Worm (Caenorhabditis elegans): ENCODE data around the gene Y75B8A.23.

Y75B8A.23 gene

DNA sequence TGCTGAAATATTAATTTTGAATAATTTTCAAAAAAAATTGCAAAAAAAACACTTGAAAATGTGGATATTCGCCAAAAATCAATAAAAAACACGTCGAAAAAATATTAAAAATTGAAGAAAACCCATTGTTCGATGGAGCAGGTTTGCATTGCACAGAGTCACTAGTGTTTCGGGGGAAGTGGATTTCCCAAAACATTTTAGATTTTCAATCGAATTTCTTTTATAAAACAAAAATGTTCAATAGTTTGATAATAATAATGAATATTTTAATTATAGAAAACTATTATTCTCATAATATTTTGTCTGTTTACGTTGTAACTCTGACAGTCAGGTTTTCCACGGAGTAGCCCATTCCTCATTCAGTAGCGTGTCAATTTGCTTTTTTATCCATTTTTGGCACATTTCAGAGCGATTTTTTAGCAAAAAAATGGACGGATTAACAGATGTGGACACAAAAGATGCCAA, 31.8 kb upstream of the Y75B8A.23 start, which contains the start of the genes gex-4 and gphr-1 (continued):
- TF ChIP-seq nhr-237 (tag; optimal IDR thresholded peaks at IDR 0.05), result no peak
- no peak for TF ChIP-seq lin-39 (tag; optimal IDR thresholded peaks at IDR 0.05)
- TF ChIP-seq fos-1 (tag; optimal IDR thresholded peaks at IDR 0.05), result peak; percentile 41
- TF ChIP-seq dmd-4 (tag; optimal IDR thresholded peaks at IDR 0.05), result no peak
- TF ChIP-seq sma-9 (GFP tag; optimal IDR thresholded peaks at IDR 0.05), result no peak
- no peak for TF ChIP-seq sma-9 (tag; optimal IDR thresholded peaks at IDR 0.05)
- no peak for TF ChIP-seq zag-1 (tag; optimal IDR thresholded peaks at IDR 0.05)
- peak in 1 of 2 experiments; percentile 76 for TF ChIP-seq lsy-2 (tag; optimal IDR thresholded peaks at IDR 0.05)
- TF ChIP-seq ztf-1 (GFP tag; conservative IDR thresholded peaks at IDR 0.05), result no peak
- TF ChIP-seq unc-62 (GFP tag; optimal IDR thresholded peaks at IDR 0.05), result no peak
- TF ChIP-seq egl-27 (tag; optimal IDR thresholded peaks at IDR 0.05), result no peak
- TF ChIP-seq nhr-10 (tag; optimal IDR thresholded peaks at IDR 0.05), result no peak
- peak; percentile 67 for TF ChIP-seq C34F6.9 (tag; optimal IDR thresholded peaks at IDR 0.05)
- TF ChIP-seq nhr-25 (tag; optimal IDR thresholded peaks at IDR 0.05), result peak; percentile 5
- no peak for TF ChIP-seq nhr-77 (tag; optimal IDR thresholded peaks at IDR 0.05)

DNA sequence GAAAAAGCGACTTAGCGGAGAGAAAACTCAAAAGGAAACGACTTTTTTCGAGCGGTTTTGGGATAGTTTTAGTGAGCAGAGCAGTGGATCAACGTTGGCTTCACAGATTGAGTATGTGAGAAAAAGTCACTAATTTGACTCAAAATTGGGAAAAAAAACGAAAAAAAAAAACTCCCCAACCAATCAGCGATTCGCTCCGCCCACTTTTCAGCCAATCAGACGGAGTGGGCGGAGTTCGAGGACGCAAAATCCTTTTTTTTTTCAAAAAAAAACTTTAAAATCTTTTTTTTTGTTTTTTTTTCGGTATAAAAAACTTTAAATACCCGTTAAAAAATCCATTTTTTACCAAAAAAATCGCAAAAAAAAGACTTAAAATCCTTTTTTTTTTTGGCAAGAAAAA, 29.6 kb upstream of the Y75B8A.23 start:
- TF ChIP-seq ztf-1 (GFP tag; conservative IDR thresholded peaks at IDR 0.05), result no peak
- TF ChIP-seq nhr-129 (tag; optimal IDR thresholded peaks at IDR 0.05), result no peak
- no peak for TF ChIP-seq ama-1 (optimal IDR thresholded peaks at IDR 0.05)
- TF ChIP-seq peb-1 (tag; optimal IDR thresholded peaks at IDR 0.05), result no peak
- TF ChIP-seq R02D3.7 (tag; optimal IDR thresholded peaks at IDR 0.05), result no peak
- TF ChIP-seq unc-39 (tag; optimal IDR thresholded peaks at IDR 0.05), result no peak
- no peak for TF ChIP-seq lin-39 (tag; optimal IDR thresholded peaks at IDR 0.05)
- no peak for TF ChIP-seq nhr-23 (tag; optimal IDR thresholded peaks at IDR 0.05)
- no peak for TF ChIP-seq aly-2 (tag; optimal IDR thresholded peaks at IDR 0.05)
- TF ChIP-seq nhr-11 (tag; optimal IDR thresholded peaks at IDR 0.05), result no peak

DNA sequence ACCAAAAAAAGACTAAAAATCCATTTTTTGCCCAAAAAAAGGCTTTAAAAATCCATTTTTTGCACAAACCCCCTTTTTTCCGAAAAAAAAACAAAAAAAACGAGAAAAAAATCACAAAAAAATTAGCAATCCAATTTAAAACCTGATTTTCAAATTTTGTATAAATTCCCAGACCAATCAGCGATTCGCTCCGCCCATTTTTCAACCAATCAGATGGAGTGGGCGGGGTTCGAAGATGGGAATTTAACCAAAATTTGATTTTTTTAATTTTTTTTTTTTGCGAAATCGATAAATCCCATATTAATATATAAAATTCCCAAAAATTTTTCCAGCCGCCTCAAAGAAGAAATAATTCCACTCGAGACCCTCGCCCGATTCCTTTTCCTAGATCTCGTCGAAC, 29.0 kb upstream of the Y75B8A.23 start:
- no peak for TF ChIP-seq lin-39 (tag; optimal IDR thresholded peaks at IDR 0.05)
- TF ChIP-seq nhr-6 (tag; optimal IDR thresholded peaks at IDR 0.05), result no peak
- TF ChIP-seq lin-11 (tag; optimal IDR thresholded peaks at IDR 0.05), result no peak
- no peak for TF ChIP-seq fos-1 (tag; optimal IDR thresholded peaks at IDR 0.05)
- TF ChIP-seq sma-9 (GFP tag; optimal IDR thresholded peaks at IDR 0.05), result no peak
- no peak for TF ChIP-seq sma-9 (tag; optimal IDR thresholded peaks at IDR 0.05)
- no peak for TF ChIP-seq Y55F3AM.14 (GFP tag; optimal IDR thresholded peaks at IDR 0.05)
- TF ChIP-seq peb-1 (tag; optimal IDR thresholded peaks at IDR 0.05), result no peak
- no peak for TF ChIP-seq nhr-12 (tag; optimal IDR thresholded peaks at IDR 0.05)
- no peak for TF ChIP-seq F13H6.1 (tag; optimal IDR thresholded peaks at IDR 0.05)
- TF ChIP-seq unc-39 (tag; optimal IDR thresholded peaks at IDR 0.05), result no peak
- no peak for TF ChIP-seq R02D3.7 (tag; optimal IDR thresholded peaks at IDR 0.05)

DNA sequence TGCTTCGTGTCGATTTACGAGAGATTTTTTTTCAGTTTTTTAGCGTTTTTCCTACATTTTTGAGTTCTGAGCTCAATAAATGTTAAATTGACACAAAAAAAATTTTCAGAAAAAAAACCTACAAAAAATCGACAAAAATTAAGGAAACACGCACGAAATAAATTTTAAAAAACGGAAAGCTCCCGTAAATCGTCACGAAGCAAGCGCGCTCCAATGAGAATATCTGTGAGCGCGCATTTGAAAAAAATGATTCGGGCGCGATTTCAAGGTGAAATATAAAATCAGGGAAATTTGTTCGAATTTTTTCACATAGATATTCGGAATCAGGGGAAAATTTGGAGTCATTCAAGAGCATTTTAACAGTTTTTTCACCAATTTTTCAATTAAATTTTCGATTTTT, 27.3 kb upstream of the Y75B8A.23 start:
- no peak for TF ChIP-seq sem-4 (tag; optimal IDR thresholded peaks at IDR 0.05)
- no peak for TF ChIP-seq nhr-12 (tag; optimal IDR thresholded peaks at IDR 0.05)
- TF ChIP-seq peb-1 (tag; optimal IDR thresholded peaks at IDR 0.05), result no peak
- no peak for TF ChIP-seq mbf-1 (tag; optimal IDR thresholded peaks at IDR 0.05)
- no peak for TF ChIP-seq nhr-6 (tag; optimal IDR thresholded peaks at IDR 0.05)
- no peak for TF ChIP-seq ama-1 (optimal IDR thresholded peaks at IDR 0.05)
- no peak for TF ChIP-seq egl-27 (tag; optimal IDR thresholded peaks at IDR 0.05)
- TF ChIP-seq unc-55 (GFP tag; optimal IDR thresholded peaks at IDR 0.05), result no peak
- no peak for TF ChIP-seq nhr-11 (tag; optimal IDR thresholded peaks at IDR 0.05)
- TF ChIP-seq lin-13 (GFP tag; optimal IDR thresholded peaks at IDR 0.05), result no peak
- TF ChIP-seq C34F6.9 (tag; optimal IDR thresholded peaks at IDR 0.05), result no peak
- no peak for TF ChIP-seq dmd-4 (tag; optimal IDR thresholded peaks at IDR 0.05)
- no peak for TF ChIP-seq nhr-25 (tag; optimal IDR thresholded peaks at IDR 0.05)

DNA sequence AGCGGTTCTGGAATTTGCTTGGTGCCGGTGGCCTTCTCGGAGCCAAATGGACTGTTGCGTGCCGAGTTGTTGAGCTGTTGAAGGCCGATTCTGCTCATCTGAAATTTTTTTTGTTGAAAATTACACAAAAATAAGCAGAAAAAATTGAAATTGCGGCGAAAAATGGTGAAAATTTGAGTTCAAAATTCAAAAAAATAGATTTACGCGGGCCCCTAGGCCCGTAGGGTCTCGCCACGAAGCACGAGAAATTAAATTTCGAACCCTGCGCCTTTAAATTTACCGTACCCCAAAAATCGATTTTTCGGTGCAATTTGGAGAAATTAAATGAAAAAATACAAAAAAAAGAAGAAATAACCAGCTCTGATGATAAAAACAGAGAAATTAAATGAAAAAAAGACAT, 25.2 kb upstream of the Y75B8A.23 start, which contains the start of gene gmn-1:
Gene gmn-1, minus strand, starts transcription at position 98 of the 400 bp plus-strand sequence.
- TF ChIP-seq unc-62 (GFP tag; optimal IDR thresholded peaks at IDR 0.05), result no peak
- no peak for TF ChIP-seq sma-3 (GFP tag; optimal IDR thresholded peaks at IDR 0.05)
